Fruit fly (Drosophila melanogaster): ENCODE results near the gene CG31643.

DNA sequence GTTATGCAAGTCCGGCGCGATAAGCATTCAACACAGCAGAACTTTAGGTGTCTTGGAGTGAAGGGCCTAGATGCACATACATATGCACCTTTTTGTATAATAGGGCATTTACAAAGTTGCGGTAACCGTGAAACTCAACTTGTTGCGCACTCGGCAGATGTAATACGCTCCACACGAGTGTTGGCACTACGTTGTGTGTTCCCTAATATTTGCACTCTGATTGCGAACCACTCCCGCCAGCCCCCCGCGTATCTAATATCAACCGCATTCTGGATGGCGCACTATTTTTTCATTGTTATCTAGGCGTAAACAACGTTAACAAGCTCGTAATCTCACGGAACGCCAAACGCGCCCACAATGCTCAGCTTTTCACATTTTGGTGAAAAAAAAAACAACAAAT is 42.4 kb downstream of the CG31643 start:
- no peak for TF ChIP-seq CG8159 (tag; optimal IDR thresholded peaks at IDR 0.05)
- TF ChIP-seq CG12605 (GFP tag; IDR thresholded peaks at IDR 0.05), result no peak
- TF ChIP-seq CG9948 (tag; optimal IDR thresholded peaks at IDR 0.05), result no peak
- no peak for TF ChIP-seq gl (tag; optimal IDR thresholded peaks at IDR 0.05)
- no peak for TF ChIP-seq Pif1A (GFP tag; optimal IDR thresholded peaks at IDR 0.05)
- no peak for TF ChIP-seq CG10348 (GFP tag; IDR thresholded peaks at IDR 0.05)
- no peak for TF ChIP-seq Pif1B (GFP tag; optimal IDR thresholded peaks at IDR 0.05)
- 0 out of 3 replicates have a peak, but pooled peaks have one; percentile 23 for TF ChIP-seq fd96Ca (GFP tag; IDR thresholded peaks at IDR 0.05)
- no peak for TF ChIP-seq CG17806 (tag; optimal IDR thresholded peaks at IDR 0.05)
- TF ChIP-seq CG13204 (GFP tag; optimal IDR thresholded peaks at IDR 0.05), result no peak
- TF ChIP-seq Ets98B (GFP tag; IDR thresholded peaks at IDR 0.05), result no peak
- no peak for TF ChIP-seq CG32121 (GFP tag; IDR thresholded peaks at IDR 0.05)
- TF ChIP-seq Snoo (tag; optimal IDR thresholded peaks at IDR 0.05), result no peak
